Fruit fly (Drosophila melanogaster) whole organism, adult: Measurements from ENCODE around the gene GILT2.
A peak's percentile ranks its signal among the peaks of the same experiment; 100 is the strongest.

Experiments
- CG11617 ChIP-seq: fragments of 200-800 bp; sonication (Bioruptor generic); optimal IDR thresholded peaks from 2 replicates; lab custom pipeline; 2017; ENCODE audit warnings: mild to moderate bottlenecking, missing biosample characterization, missing genetic modification reagents, missing genetic modification characterization
- CG12768 ChIP-seq: fragments of 200-800 bp; sonication (Bioruptor generic); optimal IDR thresholded peaks from 2 replicates; lab custom pipeline; 2017; ENCODE audit warnings: missing biosample characterization, missing genetic modification characterization, mild to moderate bottlenecking, moderate library complexity, missing genetic modification reagents
- CG14711 ChIP-seq: fragments of 200-800 bp; sonication (Bioruptor generic); optimal IDR thresholded peaks from 2 replicates; lab custom pipeline; 2018; ENCODE audit warnings: missing biosample characterization, mild to moderate bottlenecking, missing genetic modification characterization, moderate library complexity
- CG1620 ChIP-seq: fragments of 200-800 bp; sonication (Bioruptor generic); optimal IDR thresholded peaks from 2 replicates; lab custom pipeline; 2016; ENCODE audit warnings: missing biosample characterization, missing genetic modification characterization
- CG33017 ChIP-seq: fragments of 200-800 bp; sonication (Bioruptor generic); optimal IDR thresholded peaks from 2 replicates; lab custom pipeline; 2018; ENCODE audit warnings: missing biosample characterization, mild to moderate bottlenecking, missing genetic modification characterization, moderate library complexity
- CG5204 ChIP-seq: fragments of 200-800 bp; sonication (Bioruptor generic); optimal IDR thresholded peaks from 2 replicates; lab custom pipeline; 2016; ENCODE audit warnings: missing biosample characterization, missing genetic modification characterization
- CG7045 ChIP-seq: fragments of 200-800 bp; sonication (Bioruptor generic); optimal IDR thresholded peaks from 2 replicates; lab custom pipeline; 2017; ENCODE audit warnings: missing biosample characterization, mild to moderate bottlenecking, missing genetic modification characterization
- CG7101 ChIP-seq: fragments of 200-800 bp; sonication (Bioruptor generic); optimal IDR thresholded peaks from 2 replicates; lab custom pipeline; 2018; ENCODE audit warnings: missing biosample characterization, mild to moderate bottlenecking, missing genetic modification characterization, moderate library complexity
- Clk ChIP-seq: fragments of 200-800 bp; sonication (Bioruptor generic); optimal IDR thresholded peaks from 2 replicates; lab custom pipeline; 2017; ENCODE audit warnings: missing biosample characterization, missing genetic modification characterization
- Crg-1 ChIP-seq: fragments of 200-800 bp; sonication (Bioruptor generic); optimal IDR thresholded peaks from 2 replicates; lab custom pipeline; 2016; ENCODE audit warnings: missing biosample characterization, missing genetic modification characterization
- Hr96 ChIP-seq: fragments of 200-800 bp; sonication (Bioruptor generic); optimal IDR thresholded peaks from 2 replicates; lab custom pipeline; 2016; ENCODE audit warnings: missing biosample characterization, missing genetic modification characterization
- Mnt ChIP-seq: fragments of 200-800 bp; sonication (Bioruptor generic); optimal IDR thresholded peaks from 2 replicates; lab custom pipeline; 2016; ENCODE audit warnings: missing biosample characterization, mild to moderate bottlenecking, missing genetic modification characterization
- bab1 ChIP-seq: fragments of 200-800 bp; sonication (Bioruptor generic); optimal IDR thresholded peaks from 3 replicates; lab custom pipeline; 2019; ENCODE audit warnings: missing biosample characterization, mild to moderate bottlenecking, missing genetic modification characterization, moderate library complexity
- cic ChIP-seq: fragments of 200-800 bp; sonication (Bioruptor generic); optimal IDR thresholded peaks from 2 replicates; lab custom pipeline; 2017; ENCODE audit warnings: missing biosample characterization, mild to moderate bottlenecking, missing genetic modification characterization, moderate library complexity
- cnc ChIP-seq, 2 experiments: fragments of >200 bp; optimal IDR thresholded peaks; 2 replicates each; lab custom pipeline; 2017
- kay ChIP-seq: fragments of 200-800 bp; sonication (Bioruptor generic); peaks from one replicate; lab custom pipeline; 2016; ENCODE audit warnings: missing biosample characterization, missing genetic modification characterization, borderline replicate concordance
- ovo ChIP-seq: fragments of 200-800 bp; sonication (Bioruptor generic); optimal IDR thresholded peaks from 2 replicates; lab custom pipeline; 2016; ENCODE audit warnings: missing biosample characterization, missing genetic modification characterization
- pad ChIP-seq: fragments of 200-800 bp; sonication (Bioruptor generic); optimal IDR thresholded peaks from 3 replicates; lab custom pipeline; 2017; ENCODE audit warnings: missing biosample characterization, missing genetic modification characterization, mild to moderate bottlenecking, moderate library complexity, missing genetic modification reagents
- tj ChIP-seq: fragments of 200-800 bp; sonication (Bioruptor generic); optimal IDR thresholded peaks from 3 replicates; lab custom pipeline; 2017; ENCODE audit warnings: missing biosample characterization, mild to moderate bottlenecking, missing genetic modification characterization, moderate library complexity
- toe ChIP-seq: fragments of 200-800 bp; sonication (Bioruptor generic); optimal IDR thresholded peaks from 2 replicates; lab custom pipeline; 2016; ENCODE audit warnings: missing biosample characterization, missing genetic modification characterization

The GILT2 gene

dm6 chr3R:23668583-23668982, 10.1 kb upstream of the GILT2 start:
- TF ChIP-seq CG7045 (GFP tag; lab: Kevin White, UChicago) (no peak), CG7101 (tag; lab: Kevin White, UChicago) (no peak), CG11617 (GFP tag; lab: Kevin White, UChicago) (no peak), cnc (optimal IDR thresholded peaks at IDR 0.05; lab: Kevin White, UChicago) (no peak), pad (no peak), Crg-1 (GFP tag; lab: Kevin White, UChicago) (no peak), bab1 (no peak), CG12768 (GFP tag; lab: Kevin White, UChicago) (no peak), kay (GFP tag; lab: Kevin White, UChicago) (no peak), cic (GFP tag; lab: Kevin White, UChicago) (no peak), Hr96 (GFP tag; lab: Kevin White, UChicago) (no peak), Mnt (GFP tag; lab: Kevin White, UChicago) (no peak)

dm6 chr3R:23669401-23670216, 9.1 kb upstream of the GILT2 start, which contains the start of gene CG31145:
Gene CG31145, minus strand, starts transcription at chr3R:23669659.
- TF ChIP-seq pad: peak; percentile 96
- TF ChIP-seq kay (GFP tag; lab: Kevin White, UChicago): peak; percentile 57
- peak; percentile 99 for TF ChIP-seq Hr96 (GFP tag; lab: Kevin White, UChicago)
- peak; percentile 98 for TF ChIP-seq CG1620
- peak; percentile 100 for TF ChIP-seq CG12768 (GFP tag; lab: Kevin White, UChicago)
- TF ChIP-seq toe (GFP tag; lab: Kevin White, UChicago): peak; percentile 100
- TF ChIP-seq tj: peak; percentile 95
- peak; percentile 99 for TF ChIP-seq CG33017 (tag; lab: Kevin White, UChicago)
- peak; percentile 100 for TF ChIP-seq ovo (GFP tag; lab: Kevin White, UChicago)
- no peak for TF ChIP-seq cnc (optimal IDR thresholded peaks at IDR 0.05; lab: Kevin White, UChicago)
- TF ChIP-seq CG5204 (GFP tag; lab: Kevin White, UChicago): peak; percentile 100
- TF ChIP-seq Mnt (GFP tag; lab: Kevin White, UChicago): peak; percentile 95
- peak; percentile 98 for TF ChIP-seq bab1
- TF ChIP-seq CG7045 (GFP tag; lab: Kevin White, UChicago): peak; percentile 100
- TF ChIP-seq Crg-1 (GFP tag; lab: Kevin White, UChicago): peak; percentile 99
- peak; percentile 96 for TF ChIP-seq cic (GFP tag; lab: Kevin White, UChicago)
- peak; percentile 96 for TF ChIP-seq CG14711 (tag; lab: Kevin White, UChicago)
- peak; percentile 99 for TF ChIP-seq CG7101 (tag; lab: Kevin White, UChicago)
- peak; percentile 99 for TF ChIP-seq Clk (GFP tag; lab: Kevin White, UChicago)
- TF ChIP-seq CG11617 (GFP tag; lab: Kevin White, UChicago): peak; percentile 100

- TF ChIP-seq Clk (GFP tag; lab: Kevin White, UChicago): no peak
- TF ChIP-seq ovo (GFP tag; lab: Kevin White, UChicago): no peak
- TF ChIP-seq CG5204 (GFP tag; lab: Kevin White, UChicago): no peak
- TF ChIP-seq CG12768 (GFP tag; lab: Kevin White, UChicago): no peak
- no peak for TF ChIP-seq cic (GFP tag; lab: Kevin White, UChicago)
- TF ChIP-seq CG7045 (GFP tag; lab: Kevin White, UChicago): no peak
- no peak for TF ChIP-seq tj
- no peak for TF ChIP-seq CG33017 (tag; lab: Kevin White, UChicago)
- no peak for TF ChIP-seq Mnt (GFP tag; lab: Kevin White, UChicago)
- TF ChIP-seq CG11617 (GFP tag; lab: Kevin White, UChicago): no peak
- TF ChIP-seq CG1620: no peak
- no peak for TF ChIP-seq Crg-1 (GFP tag; lab: Kevin White, UChicago)
- TF ChIP-seq Hr96 (GFP tag; lab: Kevin White, UChicago): no peak
- no peak for TF ChIP-seq CG14711 (tag; lab: Kevin White, UChicago)
- no peak for TF ChIP-seq cnc (optimal IDR thresholded peaks at IDR 0.05; lab: Kevin White, UChicago)
- no peak for TF ChIP-seq toe (GFP tag; lab: Kevin White, UChicago)
- no peak for TF ChIP-seq kay (GFP tag; lab: Kevin White, UChicago)
Measured at dm6 chr3R:23673084-23673483, 5.6 kb upstream of the GILT2 start.

- TF ChIP-seq Clk (GFP tag; lab: Kevin White, UChicago) (no peak), bab1 (no peak), CG5204 (GFP tag; lab: Kevin White, UChicago) (no peak), CG12768 (GFP tag; lab: Kevin White, UChicago) (no peak), ovo (GFP tag; lab: Kevin White, UChicago) (no peak), kay (GFP tag; lab: Kevin White, UChicago) (no peak)
Measured at dm6 chr3R:23674369-23674768, 4.3 kb upstream of the GILT2 start.

- TF ChIP-seq kay (GFP tag; lab: Kevin White, UChicago): peak; percentile 9
- no peak for TF ChIP-seq Hr96 (GFP tag; lab: Kevin White, UChicago)
- TF ChIP-seq Crg-1 (GFP tag; lab: Kevin White, UChicago): no peak
Measured at dm6 chr3R:23675646-23676045, 3.0 kb upstream of the GILT2 start.

- TF ChIP-seq Mnt (GFP tag; lab: Kevin White, UChicago): no peak
- no peak for TF ChIP-seq tj
- TF ChIP-seq CG11617 (GFP tag; lab: Kevin White, UChicago): no peak
- no peak for TF ChIP-seq Clk (GFP tag; lab: Kevin White, UChicago)
- no peak for TF ChIP-seq kay (GFP tag; lab: Kevin White, UChicago)
- no peak for TF ChIP-seq bab1
- TF ChIP-seq cnc (optimal IDR thresholded peaks at IDR 0.05; lab: Kevin White, UChicago): no peak
- no peak for TF ChIP-seq toe (GFP tag; lab: Kevin White, UChicago)
- TF ChIP-seq CG7101 (tag; lab: Kevin White, UChicago): no peak
- TF ChIP-seq pad: no peak
Measured at dm6 chr3R:23677058-23677457, 1.6 kb upstream of the GILT2 start, which contains the start of gene GILT3. Gene GILT3, plus strand, starts transcription at chr3R:23677358.
